Fruit fly (Drosophila melanogaster): ENCODE data around the gene Cad96Ca.

The Cad96Ca gene

dm6 chr3R:25207405-25208003 is 579 bp downstream of the Cad96Ca start (continued):
- TF ChIP-seq pdm3 (GFP tag; optimal IDR thresholded peaks at IDR 0.05), result peak; percentile 84
- TF ChIP-seq cyc (GFP tag; optimal IDR thresholded peaks at IDR 0.05), result peak; percentile 42
- peak; percentile 83 for TF ChIP-seq CG8632 (GFP tag; optimal IDR thresholded peaks at IDR 0.05)
- peak; percentile 11 for TF ChIP-seq fkh (GFP tag; optimal IDR thresholded peaks at IDR 0.05)
- peak; percentile 87 for TF ChIP-seq CG10631 (GFP tag; optimal IDR thresholded peaks at IDR 0.05)
- peak; percentile 75 for TF ChIP-seq CG4318 (GFP tag; optimal IDR thresholded peaks at IDR 0.05)
- peak; percentile 64 to 77 for TF ChIP-seq salr (GFP tag; optimal IDR thresholded peaks at IDR 0.05)
- TF ChIP-seq lz (GFP tag; optimal IDR thresholded peaks at IDR 0.05), result peak; percentile 71
- peak; percentile 88 for TF ChIP-seq CG6808 (GFP tag; optimal IDR thresholded peaks at IDR 0.05)
- peak; percentile 85 for TF ChIP-seq CG34406 (GFP tag; optimal IDR thresholded peaks at IDR 0.05)
- TF ChIP-seq CG11902 (GFP tag; optimal IDR thresholded peaks at IDR 0.05), result peak; percentile 61
- no peak for TF ChIP-seq Blimp-1 (GFP tag; optimal IDR thresholded peaks at IDR 0.05)
- TF ChIP-seq vri (GFP tag; optimal IDR thresholded peaks at IDR 0.05), result peak; percentile 58
- peak; percentile 89 for TF ChIP-seq OdsH (GFP tag; optimal IDR thresholded peaks at IDR 0.05)
- peak; percentile 61 for TF ChIP-seq Sox15 (GFP tag; optimal IDR thresholded peaks at IDR 0.05)
- TF ChIP-seq dsx (GFP tag; optimal IDR thresholded peaks at IDR 0.05; ENCODE audit: poor library complexity, severe bottlenecking), result peak; percentile 85
- peak; percentile 93 for TF ChIP-seq CG15336 (GFP tag; IDR thresholded peaks at IDR 0.05)
- peak; percentile 70 for TF ChIP-seq CG31627 (GFP tag; optimal IDR thresholded peaks at IDR 0.05)
- peak; percentile 89 for TF ChIP-seq CG6276 (GFP tag; optimal IDR thresholded peaks at IDR 0.05)
- TF ChIP-seq CG6854 (GFP tag; optimal IDR thresholded peaks at IDR 0.05), result peak; percentile 22
- TF ChIP-seq CG6163 (GFP tag; IDR thresholded peaks at IDR 0.05), result peak; percentile 87
- peak; percentile 89 for TF ChIP-seq svp (GFP tag)

dm6 chr3R:25205413-25205977 is 2.6 kb downstream of the Cad96Ca start:
- no peak for TF ChIP-seq esn (GFP tag; optimal IDR thresholded peaks at IDR 0.05)
- peak; percentile 42 for TF ChIP-seq CG9139 (GFP tag; optimal IDR thresholded peaks at IDR 0.05)
- no peak for TF ChIP-seq Hr4 (GFP tag; optimal IDR thresholded peaks at IDR 0.05)
- no peak for TF ChIP-seq CG4318 (GFP tag; optimal IDR thresholded peaks at IDR 0.05)
- no peak for TF ChIP-seq Blimp-1 (GFP tag; optimal IDR thresholded peaks at IDR 0.05)
- TF ChIP-seq CG8119 (GFP tag; IDR thresholded peaks at IDR 0.05), result 0 out of 3 replicates have a peak, but pooled peaks have one; percentile 28
- no peak for TF ChIP-seq CG8319 (GFP tag; optimal IDR thresholded peaks at IDR 0.05)
- no peak for TF ChIP-seq Eip93F (GFP tag; optimal IDR thresholded peaks at IDR 0.05)
- TF ChIP-seq Ets96B (tag; optimal IDR thresholded peaks at IDR 0.05), result no peak
- peak; percentile 60 for TF ChIP-seq dsx (GFP tag; optimal IDR thresholded peaks at IDR 0.05; ENCODE audit: poor library complexity, severe bottlenecking)
- TF ChIP-seq vri (GFP tag; optimal IDR thresholded peaks at IDR 0.05), result peak; percentile 57
- no peak for TF ChIP-seq Ets21C (GFP tag; optimal IDR thresholded peaks at IDR 0.05)
- peak; percentile 9 for TF ChIP-seq Eip75B (GFP tag; optimal IDR thresholded peaks at IDR 0.05)
- TF ChIP-seq CG6854 (GFP tag; optimal IDR thresholded peaks at IDR 0.05), result peak; percentile 89
- peak; percentile 9 for TF ChIP-seq Sox102F (GFP tag; optimal IDR thresholded peaks at IDR 0.05)
- peak; percentile 33 to 94 for TF ChIP-seq ss (GFP tag; optimal IDR thresholded peaks at IDR 0.05)
- TF ChIP-seq CG1621 (tag; optimal IDR thresholded peaks at IDR 0.05), result peak; percentile 91
- peak; percentile 10 for TF ChIP-seq Eip78C (GFP tag)

dm6 chr3R:25199321-25199868 is 8.7 kb downstream of the Cad96Ca start, which contains the start of gene CG13654:
Gene CG13654 (plus strand): TSS chr3R:25199818.
- TF ChIP-seq OdsH (GFP tag; optimal IDR thresholded peaks at IDR 0.05), result no peak
- no peak for TF ChIP-seq CG8119 (GFP tag; IDR thresholded peaks at IDR 0.05)
- TF ChIP-seq CG10631 (GFP tag; optimal IDR thresholded peaks at IDR 0.05), result no peak
- TF ChIP-seq fd85E (GFP tag; optimal IDR thresholded peaks at IDR 0.05), result no peak
- TF ChIP-seq CG8632 (GFP tag; optimal IDR thresholded peaks at IDR 0.05), result no peak
- TF ChIP-seq topi (GFP tag; optimal IDR thresholded peaks at IDR 0.05), result no peak
- TF ChIP-seq CG4318 (GFP tag; optimal IDR thresholded peaks at IDR 0.05), result no peak
- no peak for TF ChIP-seq spab (GFP tag; optimal IDR thresholded peaks at IDR 0.05)
- no peak for TF ChIP-seq Hr39 (GFP tag; optimal IDR thresholded peaks at IDR 0.05)
- TF ChIP-seq salr (GFP tag; optimal IDR thresholded peaks at IDR 0.05), result no peak
- TF ChIP-seq Met (GFP tag; optimal IDR thresholded peaks at IDR 0.05), result no peak
- no peak for TF ChIP-seq Ets21C (GFP tag; optimal IDR thresholded peaks at IDR 0.05)
- TF ChIP-seq CG11762 (GFP tag; optimal IDR thresholded peaks at IDR 0.05; ENCODE audit: insufficient read depth), result no peak
- TF ChIP-seq CG6792 (GFP tag; optimal IDR thresholded peaks at IDR 0.05), result no peak
- no peak for TF ChIP-seq vri (GFP tag; optimal IDR thresholded peaks at IDR 0.05)
